Worm (Caenorhabditis elegans) whole organism, early embryonic: ENCODE results near the gene srbc-75.

Experiments
- B0310.2 ChIP-seq: sonication (generic microtip); optimal IDR thresholded peaks from 2 replicates; lab custom pipeline; 2016; ENCODE audit warnings: mild to moderate bottlenecking, missing genetic modification characterization, missing compliant biosample characterization
- F13C5.2 ChIP-seq: sonication (generic microtip); optimal IDR thresholded peaks from 2 replicates; lab custom pipeline; 2017; ENCODE audit warnings: mild to moderate bottlenecking, missing genetic modification characterization, inconsistent platforms, missing compliant biosample characterization
- aly-1 ChIP-seq: sonication (generic microtip); optimal IDR thresholded peaks from 2 replicates; lab custom pipeline; 2016; ENCODE audit warnings: missing genetic modification characterization, missing compliant biosample characterization
- ama-1 ChIP-seq: fragments of 150-350 bp; optimal IDR thresholded peaks from 2 replicates; lab custom pipeline; 2014
- ceh-13 ChIP-seq: fragments of 200-800 bp; sonication (Bioruptor generic); optimal IDR thresholded peaks from 2 replicates; lab custom pipeline; 2018; ENCODE audit warnings: mild to moderate bottlenecking, missing genetic modification characterization, missing compliant biosample characterization
- ceh-36 ChIP-seq: sonication (generic microtip); optimal IDR thresholded peaks from 2 replicates; lab custom pipeline; 2016; ENCODE audit warnings: missing genetic modification characterization, inconsistent platforms, missing compliant biosample characterization
- ets-7 ChIP-seq: sonication (generic microtip); optimal IDR thresholded peaks from 2 replicates; lab custom pipeline; 2016; ENCODE audit warnings: missing genotype, missing genetic modification characterization, missing compliant biosample characterization
- flt-1 ChIP-seq: fragments of 200-800 bp; sonication (Bioruptor generic); IDR thresholded peaks from 2 replicates; pipeline ENCODE4 v1.3.6; 2022; ENCODE audit warnings: missing genetic modification characterization, missing compliant biosample characterization
- hmbx-1 ChIP-seq: sonication (generic microtip); optimal IDR thresholded peaks from 2 replicates; lab custom pipeline; 2016; ENCODE audit warnings: mild to moderate bottlenecking, missing genetic modification characterization, missing compliant biosample characterization
- hmg-4 ChIP-seq: fragments of 200-800 bp; sonication (Bioruptor generic); optimal IDR thresholded peaks from 2 replicates; lab custom pipeline; 2018; ENCODE audit warnings: mild to moderate bottlenecking, missing genetic modification characterization, missing compliant biosample characterization
- hnd-1 ChIP-seq: sonication (generic microtip); optimal IDR thresholded peaks from 2 replicates; lab custom pipeline; 2016; ENCODE audit warnings: missing genetic modification characterization, missing compliant biosample characterization
- pes-1 ChIP-seq: fragments of 200-800 bp; sonication (Bioruptor generic); IDR thresholded peaks from 2 replicates; pipeline ENCODE4 v1.3.6; 2022; ENCODE audit warnings: missing genetic modification reagents, missing genetic modification characterization, missing compliant biosample characterization
- scrt-1 ChIP-seq: fragments of 200-800 bp; sonication (Bioruptor generic); IDR thresholded peaks from 2 replicates; pipeline ENCODE4 v1.3.6; 2022; ENCODE audit warnings: missing genetic modification characterization, missing compliant biosample characterization
- sea-1 ChIP-seq: fragments of 200-800 bp; sonication (Bioruptor generic); conservative IDR thresholded peaks from 2 replicates; pipeline ENCODE4 v1.3.6; 2022; ENCODE audit warnings: missing genetic modification characterization, missing compliant biosample characterization
- tbx-11 ChIP-seq: fragments of 200-800 bp; sonication (Bioruptor generic); IDR thresholded peaks from 2 replicates; pipeline ENCODE4 v1.3.6; 2022; ENCODE audit warnings: missing genetic modification characterization, missing compliant biosample characterization
- tbx-37 ChIP-seq: fragments of 200-800 bp; sonication (Bioruptor generic); conservative IDR thresholded peaks from 2 replicates; pipeline ENCODE4 v1.3.6; 2022; ENCODE audit warnings: missing genetic modification reagents, missing genetic modification characterization, missing compliant biosample characterization
- tra-4 ChIP-seq: sonication (generic microtip); optimal IDR thresholded peaks from 2 replicates; lab custom pipeline; 2017; ENCODE audit warnings: missing genetic modification characterization, missing compliant biosample characterization

srbc-75 gene

DNA sequence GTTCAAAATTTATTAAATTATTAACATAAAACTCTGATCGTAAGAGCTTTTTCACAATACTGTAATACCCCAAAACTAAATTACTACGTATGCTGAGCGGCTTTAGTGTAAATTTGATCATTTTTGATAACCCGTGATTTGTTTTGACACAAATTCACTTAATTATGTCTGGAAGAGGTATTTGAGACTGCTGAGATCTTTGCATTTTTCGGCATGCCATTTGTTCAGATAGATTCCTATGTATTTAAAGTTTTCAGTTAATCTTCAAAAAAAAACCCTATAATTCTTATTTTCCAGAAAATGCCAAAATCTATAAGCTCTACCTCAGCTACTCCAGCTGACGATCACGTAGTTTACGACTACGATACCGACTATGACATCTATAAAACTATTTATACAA lies 23.4 kb upstream of the srbc-75 start, which contains the start of gene srw-15:
srw-15 (plus strand) TSS at position 301 of the 400 bp plus-strand sequence.
- no peak for TF ChIP-seq ama-1 (lab: Kevin White, UChicago)
- TF ChIP-seq scrt-1, result no peak
- TF ChIP-seq aly-1 (tag; lab: Kevin White, UChicago), result no peak
- TF ChIP-seq ets-7, result no peak
- TF ChIP-seq F13C5.2 (tag; lab: Kevin White, UChicago), result no peak
- TF ChIP-seq ceh-13 (GFP tag; lab: Kevin White, UChicago), result no peak
- no peak for TF ChIP-seq ceh-36 (tag; lab: Kevin White, UChicago)
- no peak for TF ChIP-seq hmbx-1 (tag; lab: Kevin White, UChicago)
- no peak for TF ChIP-seq tra-4
- TF ChIP-seq tbx-11 (GFP tag; lab: Robert Waterston, UW), result no peak
- TF ChIP-seq flt-1, result no peak
- no peak for TF ChIP-seq tbx-37 (GFP tag; lab: Robert Waterston, UW)
- TF ChIP-seq hnd-1 (tag; lab: Kevin White, UChicago), result no peak
- TF ChIP-seq B0310.2 (tag; lab: Kevin White, UChicago), result no peak
- TF ChIP-seq hmg-4 (GFP tag; lab: Kevin White, UChicago), result no peak

DNA sequence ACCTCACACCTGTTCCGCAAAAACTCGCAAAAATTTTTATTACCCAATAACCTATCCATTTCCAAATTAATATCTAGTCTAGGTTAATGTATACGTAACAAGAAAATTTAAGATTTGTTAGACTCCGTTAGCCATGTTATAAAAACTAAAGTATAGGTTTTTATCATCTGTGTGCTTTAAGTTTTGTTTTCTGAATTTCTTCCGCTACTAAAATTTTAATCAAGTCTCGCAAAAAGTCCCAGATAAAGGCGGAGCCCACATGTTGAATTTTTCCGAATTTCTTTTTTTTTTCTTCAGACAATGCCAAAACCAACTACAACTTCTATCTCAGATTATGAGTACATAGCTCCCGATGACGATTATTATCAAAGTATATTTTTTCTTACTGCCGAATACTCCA lies 21.4 kb upstream of the srbc-75 start, which contains the start of gene srw-13:
srw-13 (plus strand) TSS at position 301 of the 400 bp plus-strand sequence.
- no peak for TF ChIP-seq hmg-4 (GFP tag; lab: Kevin White, UChicago)

DNA sequence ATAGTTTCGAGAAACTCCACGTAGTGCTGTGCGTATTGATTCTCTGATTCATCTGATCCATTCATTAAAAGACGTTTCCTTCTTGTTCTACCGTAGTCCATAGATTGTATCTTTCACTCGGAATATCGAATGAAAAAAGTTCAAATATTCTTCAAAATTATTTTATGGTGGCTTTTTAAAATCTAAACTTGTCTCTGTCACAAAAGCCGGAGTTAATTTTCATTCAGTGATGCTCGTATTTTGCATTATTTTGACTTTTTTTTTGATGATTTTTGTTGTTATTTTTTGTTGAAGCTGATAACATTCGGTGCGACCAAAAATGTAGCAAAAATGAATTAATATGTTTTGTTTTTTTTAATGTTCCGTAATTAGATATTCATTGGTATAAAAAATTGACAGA lies 18.0 kb upstream of the srbc-75 start, which contains the start of gene nhr-164:
nhr-164 (minus strand) TSS at position 101 of the 400 bp plus-strand sequence.
- TF ChIP-seq tbx-37 (GFP tag; lab: Robert Waterston, UW) (no peak), pes-1 (GFP tag; lab: Robert Waterston, UW) (no peak), hnd-1 (tag; lab: Kevin White, UChicago) (no peak), hmg-4 (GFP tag; lab: Kevin White, UChicago) (no peak), hmbx-1 (tag; lab: Kevin White, UChicago) (no peak), F13C5.2 (tag; lab: Kevin White, UChicago) (no peak), aly-1 (tag; lab: Kevin White, UChicago) (no peak), ets-7 (no peak), scrt-1 (no peak), ama-1 (lab: Kevin White, UChicago) (no peak), tbx-11 (GFP tag; lab: Robert Waterston, UW) (no peak)

DNA sequence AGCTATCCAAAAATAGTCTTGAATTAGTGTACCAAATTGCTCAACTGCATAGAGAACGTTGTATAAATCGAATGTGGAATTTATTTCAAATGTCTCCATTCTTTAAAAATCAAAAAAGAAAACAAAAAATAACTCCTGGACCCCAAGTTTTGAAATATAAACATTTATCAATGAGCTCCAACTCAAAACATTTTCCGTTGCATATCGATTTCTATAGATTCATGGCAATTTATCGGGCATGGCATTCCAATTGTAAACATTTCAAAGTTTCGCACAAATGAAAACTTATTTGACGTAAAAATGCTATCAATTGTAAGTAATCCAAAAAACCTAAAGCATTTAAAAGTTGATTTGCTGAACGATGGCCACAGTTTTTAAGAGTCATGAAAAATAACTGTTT lies 15.1 kb upstream of the srbc-75 start, which contains the start of gene srw-12:
srw-12 (minus strand) TSS at position 101 of the 400 bp plus-strand sequence.
- no peak for TF ChIP-seq ceh-13 (GFP tag; lab: Kevin White, UChicago)
- TF ChIP-seq tbx-37 (GFP tag; lab: Robert Waterston, UW), result no peak
- TF ChIP-seq hmg-4 (GFP tag; lab: Kevin White, UChicago), result no peak
- TF ChIP-seq scrt-1, result no peak
- no peak for TF ChIP-seq tra-4
- no peak for TF ChIP-seq ceh-36 (tag; lab: Kevin White, UChicago)
- no peak for TF ChIP-seq flt-1
- TF ChIP-seq tbx-11 (GFP tag; lab: Robert Waterston, UW), result no peak
- no peak for TF ChIP-seq B0310.2 (tag; lab: Kevin White, UChicago)
- TF ChIP-seq F13C5.2 (tag; lab: Kevin White, UChicago), result no peak
- TF ChIP-seq pes-1 (GFP tag; lab: Robert Waterston, UW), result no peak
- TF ChIP-seq hmbx-1 (tag; lab: Kevin White, UChicago), result no peak
- no peak for TF ChIP-seq hnd-1 (tag; lab: Kevin White, UChicago)
- no peak for TF ChIP-seq sea-1 (GFP tag; lab: Robert Waterston, UW)
- no peak for TF ChIP-seq ets-7

DNA sequence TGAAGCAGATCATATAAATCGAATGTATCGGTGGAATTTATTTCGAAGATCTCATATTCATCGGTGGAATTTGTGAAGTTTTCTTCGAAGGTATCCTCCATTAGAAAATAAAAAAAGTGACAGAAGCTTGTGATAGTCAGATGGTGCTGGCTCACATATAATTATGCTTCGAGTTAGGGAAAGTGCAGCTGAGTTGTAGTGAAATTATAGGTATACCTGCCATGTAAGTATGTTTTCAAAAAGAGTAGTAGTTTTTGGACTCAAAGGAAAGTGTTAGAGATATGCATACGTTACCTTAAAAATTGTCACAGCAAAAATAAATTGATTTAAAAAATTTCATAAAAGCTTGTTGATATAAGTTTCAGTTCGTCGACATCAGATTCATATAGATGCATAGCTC lies 13.4 kb upstream of the srbc-75 start, which contains the start of gene srw-11:
srw-11 (minus strand) TSS at position 101 of the 400 bp plus-strand sequence.
- TF ChIP-seq hmbx-1 (tag; lab: Kevin White, UChicago), result no peak
- TF ChIP-seq sea-1 (GFP tag; lab: Robert Waterston, UW), result no peak
- TF ChIP-seq hnd-1 (tag; lab: Kevin White, UChicago), result no peak
- no peak for TF ChIP-seq aly-1 (tag; lab: Kevin White, UChicago)
- no peak for TF ChIP-seq ceh-13 (GFP tag; lab: Kevin White, UChicago)
- no peak for TF ChIP-seq tra-4
- TF ChIP-seq pes-1 (GFP tag; lab: Robert Waterston, UW), result no peak
- TF ChIP-seq flt-1, result no peak
- no peak for TF ChIP-seq ama-1 (lab: Kevin White, UChicago)
- no peak for TF ChIP-seq tbx-11 (GFP tag; lab: Robert Waterston, UW)
- no peak for TF ChIP-seq scrt-1
- no peak for TF ChIP-seq F13C5.2 (tag; lab: Kevin White, UChicago)
- TF ChIP-seq hmg-4 (GFP tag; lab: Kevin White, UChicago), result no peak
- no peak for TF ChIP-seq B0310.2 (tag; lab: Kevin White, UChicago)
- TF ChIP-seq tbx-37 (GFP tag; lab: Robert Waterston, UW), result no peak
- no peak for TF ChIP-seq ceh-36 (tag; lab: Kevin White, UChicago)

DNA sequence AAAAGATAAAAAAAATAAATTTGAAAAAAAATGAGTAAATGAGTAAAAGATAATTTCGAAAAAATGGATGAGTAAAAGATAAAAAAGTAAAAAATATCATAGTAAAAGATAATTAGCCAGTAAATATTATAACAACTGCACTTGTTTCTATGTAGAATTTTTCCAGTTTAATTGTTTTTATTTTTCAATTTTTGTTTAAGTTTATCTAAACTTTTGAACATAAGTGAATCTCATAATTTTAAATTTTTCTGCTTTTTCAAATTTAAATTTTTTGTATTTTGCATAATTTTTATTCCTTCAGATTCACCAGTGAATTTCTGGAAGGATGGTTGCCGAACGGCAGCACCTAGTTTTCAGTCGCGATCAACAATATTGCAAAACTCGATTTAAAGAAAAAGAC lies 12.4 kb upstream of the srbc-75 start, which contains the start of gene chil-12:
chil-12 (plus strand) TSS at position 301 of the 400 bp plus-strand sequence.
- TF ChIP-seq B0310.2 (tag; lab: Kevin White, UChicago) (no peak), tra-4 (no peak), F13C5.2 (tag; lab: Kevin White, UChicago) (no peak), ama-1 (lab: Kevin White, UChicago) (no peak), ets-7 (no peak), hmg-4 (GFP tag; lab: Kevin White, UChicago) (no peak), ceh-36 (tag; lab: Kevin White, UChicago) (no peak), sea-1 (GFP tag; lab: Robert Waterston, UW) (no peak), scrt-1 (no peak), ceh-13 (GFP tag; lab: Kevin White, UChicago) (no peak), tbx-11 (GFP tag; lab: Robert Waterston, UW) (no peak), flt-1 (no peak), aly-1 (tag; lab: Kevin White, UChicago) (no peak), pes-1 (GFP tag; lab: Robert Waterston, UW) (no peak), hmbx-1 (tag; lab: Kevin White, UChicago) (no peak), tbx-37 (GFP tag; lab: Robert Waterston, UW) (no peak), hnd-1 (tag; lab: Kevin White, UChicago) (no peak)

DNA sequence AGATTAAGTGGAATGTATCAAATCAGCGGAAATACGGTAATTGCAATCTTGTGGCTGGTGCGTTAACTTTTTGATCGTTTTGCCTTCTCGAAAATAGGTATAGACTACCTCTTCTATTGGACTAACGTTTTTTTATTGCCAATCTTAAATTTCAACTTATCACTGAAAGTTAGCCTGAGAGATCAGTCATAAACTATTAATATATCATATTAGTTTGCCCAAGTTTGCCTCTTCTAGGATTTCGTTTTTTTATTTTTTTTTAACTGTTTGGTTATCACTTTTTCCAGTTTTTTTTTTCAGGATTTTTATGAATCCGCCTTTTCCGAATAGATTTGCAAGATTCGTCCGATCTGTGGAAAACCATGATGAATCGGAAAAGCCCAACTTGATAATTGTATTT lies 9.2 kb upstream of the srbc-75 start, which contains the start of gene kin-30:
kin-30 (plus strand) TSS at position 301 of the 400 bp plus-strand sequence.
- no peak for TF ChIP-seq flt-1
- no peak for TF ChIP-seq hmbx-1 (tag; lab: Kevin White, UChicago)
- no peak for TF ChIP-seq aly-1 (tag; lab: Kevin White, UChicago)
- TF ChIP-seq tbx-11 (GFP tag; lab: Robert Waterston, UW), result no peak
- TF ChIP-seq scrt-1, result no peak
- TF ChIP-seq tra-4, result no peak
- no peak for TF ChIP-seq sea-1 (GFP tag; lab: Robert Waterston, UW)
- no peak for TF ChIP-seq ceh-13 (GFP tag; lab: Kevin White, UChicago)
- TF ChIP-seq ama-1 (lab: Kevin White, UChicago), result no peak
- TF ChIP-seq tbx-37 (GFP tag; lab: Robert Waterston, UW), result no peak
- TF ChIP-seq hmg-4 (GFP tag; lab: Kevin White, UChicago), result no peak
- TF ChIP-seq pes-1 (GFP tag; lab: Robert Waterston, UW), result no peak
- no peak for TF ChIP-seq B0310.2 (tag; lab: Kevin White, UChicago)
- no peak for TF ChIP-seq ets-7
- no peak for TF ChIP-seq hnd-1 (tag; lab: Kevin White, UChicago)
- TF ChIP-seq ceh-36 (tag; lab: Kevin White, UChicago), result no peak
- no peak for TF ChIP-seq F13C5.2 (tag; lab: Kevin White, UChicago)
